Fruit fly (Drosophila melanogaster) whole organism, embryonic: ENCODE data around the gene Atac2.

ENCODE experiments used
- CG10147 ChIP-seq: fragments of 200-800 bp; sonication (Bioruptor generic); optimal IDR thresholded peaks from 2 replicates; lab custom pipeline; 2019; ENCODE audit warnings: missing biosample characterization, mild to moderate bottlenecking, missing genetic modification characterization, moderate library complexity
- CG10209 ChIP-seq: fragments of 200-800 bp; sonication (Bioruptor generic); optimal IDR thresholded peaks from 3 replicates; lab custom pipeline; 2017; ENCODE audit warnings: missing biosample characterization, mild to moderate bottlenecking, missing genetic modification characterization, missing genetic modification reagents
- CG10267 ChIP-seq: fragments of 200-800 bp; sonication (Bioruptor generic); optimal IDR thresholded peaks from 2 replicates; lab custom pipeline; 2018; ENCODE audit warnings: missing biosample characterization, mild to moderate bottlenecking, missing genetic modification characterization, moderate library complexity
- CG11456 ChIP-seq: fragments of 200-800 bp; sonication (Bioruptor generic); IDR thresholded peaks from 3 replicates; pipeline ENCODE4 v1.3.6; 2022; ENCODE audit warnings: missing biosample characterization, missing genetic modification characterization
- CG12155 ChIP-seq: fragments of 200-800 bp; sonication (Bioruptor generic); optimal IDR thresholded peaks from 3 replicates; lab custom pipeline; 2016; ENCODE audit warnings: missing biosample characterization, missing genetic modification characterization
- CG15011 ChIP-seq: fragments of 200-800 bp; sonication (Bioruptor generic); optimal IDR thresholded peaks from 3 replicates; lab custom pipeline; 2018; ENCODE audit warnings: missing biosample characterization, mild to moderate bottlenecking, missing genetic modification characterization
- CG1529 ChIP-seq: fragments of 200-800 bp; sonication (Bioruptor generic); optimal IDR thresholded peaks from 3 replicates; lab custom pipeline; 2018; ENCODE audit warnings: missing biosample characterization, missing genetic modification characterization
- CG1602 ChIP-seq: fragments of 200-800 bp; sonication (Bioruptor generic); optimal IDR thresholded peaks from 3 replicates; lab custom pipeline; 2016; ENCODE audit warnings: missing biosample characterization, missing genetic modification characterization
- CG16815 ChIP-seq: fragments of 200-800 bp; sonication (Bioruptor generic); optimal IDR thresholded peaks from 3 replicates; lab custom pipeline; 2017; ENCODE audit warnings: missing biosample characterization, mild to moderate bottlenecking, missing genetic modification characterization
- CG17361 ChIP-seq: fragments of 200-800 bp; sonication (Bioruptor generic); IDR thresholded peaks from 3 replicates; pipeline ENCODE4 v1.3.6; 2022; ENCODE audit warnings: missing biosample characterization, missing genetic modification characterization
- CG2129 ChIP-seq: fragments of 200-800 bp; sonication (Bioruptor generic); IDR thresholded peaks from 2 replicates; pipeline ENCODE4 v1.3.6; 2022; ENCODE audit warnings: missing biosample characterization, missing genetic modification characterization; ENCODE audit not compliant: partially characterized antibody
- CG3995 ChIP-seq: fragments of 200-800 bp; sonication (Bioruptor generic); optimal IDR thresholded peaks from 3 replicates; lab custom pipeline; 2016; ENCODE audit warnings: missing biosample characterization, missing genetic modification characterization
- CG42726 ChIP-seq: fragments of 200-800 bp; sonication (Bioruptor generic); IDR thresholded peaks from 2 replicates; pipeline ENCODE4 v1.3.6; 2022; ENCODE audit warnings: missing biosample characterization, missing genetic modification characterization; ENCODE audit not compliant: partially characterized antibody
- CG4404 ChIP-seq: fragments of 200-800 bp; sonication (Bioruptor generic); IDR thresholded peaks from 2 replicates; pipeline ENCODE4 v1.3.6; 2022; ENCODE audit warnings: missing biosample characterization, missing genetic modification characterization
- CG5953 ChIP-seq: fragments of 200-800 bp; sonication (Bioruptor generic); IDR thresholded peaks from 2 replicates; pipeline ENCODE4 v1.3.6; 2022; ENCODE audit warnings: missing biosample characterization, missing genetic modification characterization
- CG6272 ChIP-seq: fragments of 200-800 bp; sonication (Bioruptor generic); IDR thresholded peaks from 2 replicates; pipeline ENCODE4 v1.3.6; 2022; ENCODE audit warnings: missing biosample characterization, missing genetic modification characterization
- CG6689 ChIP-seq: fragments of 200-800 bp; sonication (Bioruptor generic); IDR thresholded peaks from 2 replicates; pipeline ENCODE4 v1.3.6; 2022; ENCODE audit warnings: missing biosample characterization, missing genetic modification characterization
- CG9609 ChIP-seq: fragments of 200-800 bp; sonication (Bioruptor generic); optimal IDR thresholded peaks from 3 replicates; lab custom pipeline; 2016; ENCODE audit warnings: missing biosample characterization, missing genetic modification characterization
- CG9797 ChIP-seq: fragments of 200-800 bp; sonication (Bioruptor generic); optimal IDR thresholded peaks from 3 replicates; lab custom pipeline; 2018; ENCODE audit warnings: missing biosample characterization, mild to moderate bottlenecking, missing genetic modification characterization
- CG9932 ChIP-seq: fragments of 200-800 bp; sonication (Bioruptor generic); IDR thresholded peaks from 2 replicates; pipeline ENCODE4 v1.3.6; 2022; ENCODE audit warnings: missing biosample characterization, missing genetic modification characterization
- D19B ChIP-seq: fragments of 200-800 bp; sonication (Bioruptor generic); optimal IDR thresholded peaks from 2 replicates; lab custom pipeline; 2017; ENCODE audit warnings: missing biosample characterization, mild to moderate bottlenecking, missing genetic modification characterization
- Hmr ChIP-seq: fragments of 200-800 bp; sonication (Bioruptor generic); optimal IDR thresholded peaks from 3 replicates; lab custom pipeline; 2017; ENCODE audit warnings: mild to moderate bottlenecking, missing biosample characterization, missing genetic modification reagents, missing genetic modification characterization
- Hr3 ChIP-seq: fragments of 200-800 bp; sonication (Bioruptor generic); optimal IDR thresholded peaks from 3 replicates; lab custom pipeline; 2016; ENCODE audit warnings: missing biosample characterization, missing genetic modification characterization
- Mad ChIP-seq: fragments of 200-800 bp; sonication (Bioruptor generic); optimal IDR thresholded peaks from 2 replicates; lab custom pipeline; 2016; ENCODE audit warnings: missing biosample characterization, missing genetic modification characterization
- Med ChIP-seq: fragments of 200-800 bp; sonication (Bioruptor generic); peaks from one replicate; lab custom pipeline; 2016; ENCODE audit warnings: missing biosample characterization, missing genetic modification characterization, mild to moderate bottlenecking, inconsistent platforms, moderate library complexity
- Mes4 ChIP-seq: fragments of 200-800 bp; sonication (Bioruptor generic); optimal IDR thresholded peaks from 2 replicates; lab custom pipeline; 2016; ENCODE audit warnings: missing biosample characterization, missing genetic modification characterization
- Ravus ChIP-seq: fragments of 200-800 bp; sonication (Bioruptor generic); IDR thresholded peaks from 2 replicates; pipeline ENCODE4 v1.3.6; 2022; ENCODE audit warnings: missing biosample characterization, missing genetic modification characterization
- Sin3A ChIP-seq: fragments of >200 bp; optimal IDR thresholded peaks from 2 replicates; lab custom pipeline; 2018
- Six4 ChIP-seq: fragments of 200-800 bp; sonication (Bioruptor generic); optimal IDR thresholded peaks from 2 replicates; lab custom pipeline; 2016; ENCODE audit warnings: missing biosample characterization, missing genetic modification characterization
- Stat92E ChIP-seq, 3 experiments: fragments of >200 bp in 2 of 3; fragments of 200-800 bp in 1 of 3; sonication (Bioruptor generic) in 1 of 3; optimal IDR thresholded peaks; 2 replicates each; lab custom pipeline; 2017 to 2019; ENCODE audit warnings: missing biosample characterization in 3 of 3, missing genetic modification characterization in 3 of 3, mild to moderate bottlenecking in 1 of 3, moderate library complexity in 1 of 3
- ab ChIP-seq: fragments of 200-800 bp; sonication (Bioruptor generic); optimal IDR thresholded peaks from 2 replicates; lab custom pipeline; 2016; ENCODE audit warnings: missing biosample characterization, missing genetic modification characterization
- al ChIP-seq: fragments of 200-800 bp; sonication (Bioruptor generic); IDR thresholded peaks from 2 replicates; pipeline ENCODE4 v1.3.6; 2022; ENCODE audit warnings: missing biosample characterization, missing genetic modification characterization
- aop ChIP-seq: fragments of 200-800 bp; sonication (Bioruptor generic); IDR thresholded peaks from 2 replicates; pipeline ENCODE4 v1.3.6; 2022; ENCODE audit warnings: missing biosample characterization, missing genetic modification characterization
- ap ChIP-seq: fragments of 200-800 bp; sonication (Bioruptor generic); IDR thresholded peaks from 2 replicates; pipeline ENCODE4 v1.3.6; 2022; ENCODE audit warnings: missing biosample characterization, missing genetic modification characterization
- az2 ChIP-seq: fragments of 200-800 bp; sonication (Bioruptor generic); optimal IDR thresholded peaks from 3 replicates; lab custom pipeline; 2016; ENCODE audit warnings: missing biosample characterization, missing genetic modification characterization
- cas ChIP-seq: fragments of 200-800 bp; sonication (Bioruptor generic); IDR thresholded peaks from 2 replicates; pipeline ENCODE4 v1.3.6; 2022; ENCODE audit warnings: missing biosample characterization, missing genetic modification characterization
- esg ChIP-seq: fragments of 200-800 bp; sonication (Bioruptor generic); conservative IDR thresholded peaks from 2 replicates; pipeline ENCODE4 v1.3.6; 2022; ENCODE audit warnings: missing biosample characterization, missing genetic modification characterization
- ftz-f1 ChIP-seq: fragments of 200-800 bp; sonication (Bioruptor generic); optimal IDR thresholded peaks from 2 replicates; lab custom pipeline; 2016; ENCODE audit warnings: missing biosample characterization, missing genetic modification characterization
- fu2 ChIP-seq: fragments of 200-800 bp; sonication (Bioruptor generic); optimal IDR thresholded peaks from 2 replicates; lab custom pipeline; 2016; ENCODE audit warnings: missing biosample characterization, missing genetic modification characterization
- gfzf ChIP-seq: fragments of 200-800 bp; sonication (Bioruptor generic); optimal IDR thresholded peaks from 2 replicates; lab custom pipeline; 2016; ENCODE audit warnings: missing biosample characterization, mild to moderate bottlenecking, missing genetic modification characterization, moderate library complexity
- gsb-n ChIP-seq: fragments of 200-800 bp; sonication (Bioruptor generic); optimal IDR thresholded peaks from 3 replicates; lab custom pipeline; 2018; ENCODE audit warnings: missing biosample characterization, mild to moderate bottlenecking, missing genetic modification characterization
- gt ChIP-seq: fragments of 200-800 bp; sonication (Bioruptor generic); IDR thresholded peaks from 2 replicates; pipeline ENCODE4 v1.3.6; 2022; ENCODE audit warnings: missing biosample characterization, missing genetic modification characterization
- maf-S ChIP-seq: fragments of 200-800 bp; sonication (Bioruptor generic); optimal IDR thresholded peaks from 2 replicates; lab custom pipeline; 2016; ENCODE audit warnings: missing biosample characterization, missing genetic modification characterization
- nmo ChIP-seq: fragments of 200-800 bp; sonication (Bioruptor generic); optimal IDR thresholded peaks from 2 replicates; lab custom pipeline; 2018; ENCODE audit warnings: missing biosample characterization, mild to moderate bottlenecking, missing genetic modification characterization, moderate library complexity
- pros ChIP-seq: fragments of 200-800 bp; sonication (Bioruptor generic); optimal IDR thresholded peaks from 3 replicates; lab custom pipeline; 2019; ENCODE audit warnings: missing biosample characterization, mild to moderate bottlenecking, missing genetic modification characterization, moderate library complexity
- sens ChIP-seq: fragments of 200-800 bp; sonication (Bioruptor generic); peaks from one replicate; lab custom pipeline; 2016; ENCODE audit warnings: missing biosample characterization, missing genetic modification characterization
- sima ChIP-seq: fragments of 200-800 bp; sonication (Bioruptor generic); optimal IDR thresholded peaks from 2 replicates; lab custom pipeline; 2016; ENCODE audit warnings: missing biosample characterization, missing genetic modification characterization
- sisA ChIP-seq: fragments of 200-800 bp; sonication (Bioruptor generic); IDR thresholded peaks from 2 replicates; pipeline ENCODE4 v1.3.6; 2022; ENCODE audit warnings: missing biosample characterization, missing genetic modification characterization
- sug ChIP-seq: fragments of 200-800 bp; optimal IDR thresholded peaks from 2 replicates; lab custom pipeline; 2019; ENCODE audit warnings: missing biosample characterization, mild to moderate bottlenecking, missing genetic modification characterization, moderate library complexity
- tup ChIP-seq: fragments of 200-800 bp; sonication (Bioruptor generic); optimal IDR thresholded peaks from 2 replicates; lab custom pipeline; 2016; ENCODE audit warnings: missing biosample characterization, mild to moderate bottlenecking, missing genetic modification characterization, moderate library complexity

The Atac2 gene

DNA sequence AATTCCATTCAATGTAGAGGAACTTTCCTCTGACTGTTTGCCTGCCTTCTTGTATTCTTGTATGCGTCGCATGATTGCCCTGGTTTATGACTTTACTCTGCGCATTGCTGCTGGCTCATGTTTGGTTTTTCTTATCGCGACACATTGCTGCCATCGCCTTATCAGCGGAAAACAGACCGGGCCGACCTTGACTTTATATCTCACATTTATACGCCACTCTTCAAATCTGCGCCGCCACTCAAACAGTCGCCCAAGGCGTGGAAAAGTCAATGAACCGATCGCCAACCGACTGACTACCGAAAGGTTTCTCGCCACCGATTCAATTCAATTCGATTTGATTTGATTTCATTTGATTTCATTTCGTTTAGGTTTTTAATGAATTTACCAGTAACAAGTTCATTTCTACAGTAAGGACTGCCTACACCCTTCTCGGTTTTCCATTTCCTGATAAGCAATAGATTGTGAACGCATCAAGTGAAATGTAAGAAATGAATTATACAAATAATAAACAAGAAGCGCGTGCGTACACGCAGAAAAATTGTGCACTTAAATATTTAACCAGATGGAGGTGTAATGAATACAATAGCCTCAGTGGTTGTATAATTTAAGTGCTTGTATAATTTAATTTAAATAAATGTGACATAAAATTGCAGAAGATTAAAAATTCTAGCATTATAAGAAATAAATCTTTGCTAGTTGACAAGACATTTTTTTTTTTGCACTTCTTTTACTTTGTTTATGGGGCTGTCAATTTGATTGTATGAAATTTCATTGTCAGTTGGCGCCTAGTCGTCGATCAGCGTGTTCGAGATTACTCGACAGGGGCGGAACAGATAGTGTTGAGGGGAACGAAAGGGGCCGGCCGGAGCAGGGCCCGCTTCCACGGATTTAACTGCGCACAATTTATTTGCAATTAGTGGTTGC is 45.6 kb downstream of the Atac2 start (continued):
- TF ChIP-seq ap (GFP tag; lab: Robert Waterston, UW) = no peak
- TF ChIP-seq tup = no peak
- TF ChIP-seq CG2129 (GFP tag; lab: Robert Waterston, UW) = no peak
- TF ChIP-seq fu2 (GFP tag; lab: Kevin White, UChicago) = no peak
- peak; percentile 45 for TF ChIP-seq Med
- no peak for TF ChIP-seq Hr3 (GFP tag; lab: Kevin White, UChicago)
- TF ChIP-seq CG16815 (GFP tag; lab: Kevin White, UChicago) = peak; percentile 23
- TF ChIP-seq gsb-n (tag; lab: Kevin White, UChicago) = peak; percentile 5
- no peak for TF ChIP-seq CG42726
- no peak for TF ChIP-seq CG9609
- TF ChIP-seq gfzf = no peak
- no peak for TF ChIP-seq cas (GFP tag; lab: Robert Waterston, UW)
- no peak for TF ChIP-seq CG3995 (GFP tag; lab: Kevin White, UChicago)
- no peak for TF ChIP-seq aop (GFP tag; lab: Robert Waterston, UW)
- peak; percentile 48; the same call in 2 of the 3 replicates for TF ChIP-seq CG17361
- TF ChIP-seq ab = no peak
- peak; percentile 79 for TF ChIP-seq sug
- TF ChIP-seq CG6689 (GFP tag; lab: Robert Waterston, UW) = peak; percentile 47
- no peak for TF ChIP-seq Six4 (GFP tag; lab: Kevin White, UChicago)
- TF ChIP-seq Stat92E (GFP tag; optimal IDR thresholded peaks at IDR 0.05; lab: Kevin White, UChicago) = no peak
- no peak for TF ChIP-seq Ravus (GFP tag; lab: Robert Waterston, UW)
- no peak for TF ChIP-seq Sin3A
- TF ChIP-seq Mes4 (GFP tag; lab: Kevin White, UChicago) = no peak
- TF ChIP-seq az2 = peak; percentile 25
- TF ChIP-seq gt (GFP tag; lab: Robert Waterston, UW) = no peak
- TF ChIP-seq CG12155 = peak; percentile 16
- TF ChIP-seq al (GFP tag; lab: Robert Waterston, UW) = no peak
- no peak for TF ChIP-seq esg (GFP tag; lab: Robert Waterston, UW)
- TF ChIP-seq CG4404 (GFP tag; lab: Robert Waterston, UW) = no peak
- no peak for TF ChIP-seq pros (GFP tag; lab: Kevin White, UChicago)
- TF ChIP-seq sisA (GFP tag; lab: Robert Waterston, UW) = no peak
- TF ChIP-seq Hmr (GFP tag; lab: Kevin White, UChicago) = peak; percentile 50
- TF ChIP-seq Mad = peak; percentile 2
- peak; percentile 20 for TF ChIP-seq nmo (GFP tag; lab: Kevin White, UChicago)
- TF ChIP-seq sima = no peak
- TF ChIP-seq CG9932 (GFP tag; lab: Robert Waterston, UW) = peak; percentile 51; the same call in 1 of the 2 replicates
- no peak for TF ChIP-seq CG1602 (GFP tag; lab: Kevin White, UChicago)
- TF ChIP-seq D19B = peak; percentile 8
- TF ChIP-seq maf-S = no peak
- peak; percentile 87 for TF ChIP-seq sens (GFP tag; lab: Kevin White, UChicago)
- no peak for TF ChIP-seq CG9797 (GFP tag; lab: Kevin White, UChicago)
- peak; percentile 8 for TF ChIP-seq CG1529
- peak; percentile 31 for TF ChIP-seq CG15011
- peak; percentile 16 for TF ChIP-seq CG10267 (tag; lab: Kevin White, UChicago)
- TF ChIP-seq CG10147 (GFP tag; lab: Kevin White, UChicago) = no peak
- TF ChIP-seq CG6272 (GFP tag; lab: Robert Waterston, UW) = no peak
- peak; percentile 65 for TF ChIP-seq ftz-f1 (GFP tag; lab: Kevin White, UChicago)
- TF ChIP-seq CG10209 (GFP tag; lab: Kevin White, UChicago) = peak; percentile 56
- no peak for TF ChIP-seq CG11456
- TF ChIP-seq CG5953 (GFP tag; lab: Robert Waterston, UW) = no peak
